Worm (Caenorhabditis elegans) whole organism, L4/young adult: Measurements from ENCODE around the gene str-163.

ENCODE experiments used
- W03F9.2 ChIP-seq: fragments of 150-350 bp; optimal IDR thresholded peaks from 2 replicates; lab custom pipeline; 2014; ENCODE audit warnings: missing biosample characterization, missing genetic modification characterization
- dao-5 ChIP-seq: sonication (generic microtip); optimal IDR thresholded peaks from 2 replicates; lab custom pipeline; 2016; ENCODE audit warnings: missing genotype, missing genetic modification characterization, moderate library complexity, missing compliant biosample characterization
- him-1 ChIP-seq: sonication (generic microtip); optimal IDR thresholded peaks from 2 replicates; lab custom pipeline; 2016; ENCODE audit warnings: missing genotype, missing genetic modification reagents, missing genetic modification characterization, missing compliant biosample characterization

ce11 chrIV:4992089-4992488 is 38.1 kb downstream of the str-163 start, which contains the start of gene str-162:
- no peak for TF ChIP-seq him-1
- TF ChIP-seq dao-5, result no peak
- no peak for TF ChIP-seq W03F9.2 (tag; lab: Kevin White, UChicago)
